Worm (Caenorhabditis elegans) whole organism, midembryonic: ENCODE measurements around the gene hacd-1.

ENCODE experiments used
- cog-1 ChIP-seq: sonication (generic microtip); optimal IDR thresholded peaks from 2 replicates; lab custom pipeline; 2016; ENCODE audit warnings: missing genetic modification characterization, missing compliant biosample characterization
- flt-1 ChIP-seq: fragments of 200-800 bp; sonication (Bioruptor generic); IDR thresholded peaks from 2 replicates; pipeline ENCODE4 v1.3.6; 2022; ENCODE audit warnings: missing genetic modification characterization, missing compliant biosample characterization
- klf-2 ChIP-seq: fragments of 200-800 bp; sonication (Bioruptor generic); conservative IDR thresholded peaks from 2 replicates; pipeline ENCODE4 v1.3.6; 2022; ENCODE audit warnings: missing genetic modification reagents, missing genetic modification characterization, missing compliant biosample characterization
- med-1 ChIP-seq: sonication (generic microtip); optimal IDR thresholded peaks from 2 replicates; lab custom pipeline; 2017; ENCODE audit warnings: missing genetic modification characterization, mild to moderate bottlenecking, missing compliant biosample characterization, antibody characterized with exemption, missing genetic modification reagents; ENCODE audit not compliant: insufficient read depth
- tab-1 ChIP-seq: fragments of 200-800 bp; sonication (Bioruptor generic); IDR thresholded peaks from 2 replicates; pipeline ENCODE4 v1.3.6; 2022; ENCODE audit warnings: missing genetic modification characterization, missing compliant biosample characterization

- TF ChIP-seq med-1 (no peak), flt-1 (GFP tag; lab: Robert Waterston, UW) (no peak), cog-1 (tag; lab: Kevin White, UChicago) (no peak), klf-2 (GFP tag; lab: Robert Waterston, UW) (no peak), tab-1 (no peak)
Measured at ce11 chrV:1451334-1451733, 8.8 kb upstream of the hacd-1 start, which contains the start of gene srj-23.
